Worm (Caenorhabditis elegans) whole organism, L3 larva: ENCODE measurements around the gene EEED8.12.

Source experiments
- R02D3.7 ChIP-seq: fragments of 150-350 bp; optimal IDR thresholded peaks from 2 replicates; lab custom pipeline; 2014; ENCODE audit warnings: missing biosample characterization, missing genetic modification characterization
- ZK546.5 ChIP-seq: sonication (generic microtip); optimal IDR thresholded peaks from 2 replicates; lab custom pipeline; 2017; ENCODE audit warnings: missing biosample characterization, missing genetic modification characterization
- aly-2 ChIP-seq: fragments of 150-350 bp; optimal IDR thresholded peaks from 2 replicates; lab custom pipeline; 2014; ENCODE audit warnings: missing biosample characterization, missing genetic modification characterization
- ceh-28 ChIP-seq: fragments of 150-350 bp; optimal IDR thresholded peaks from 2 replicates; lab custom pipeline; 2014; ENCODE audit warnings: missing biosample characterization, missing genetic modification reagents, missing genetic modification characterization
- ceh-82 ChIP-seq: fragments of 150-350 bp; optimal IDR thresholded peaks from 2 replicates; lab custom pipeline; 2014; ENCODE audit warnings: missing biosample characterization, missing genetic modification characterization
- ceh-9 ChIP-seq: sonication (generic microtip); optimal IDR thresholded peaks from 2 replicates; lab custom pipeline; 2018; ENCODE audit warnings: missing biosample characterization, missing genetic modification characterization
- daf-12 ChIP-seq: fragments of 150-350 bp; optimal IDR thresholded peaks from 2 replicates; lab custom pipeline; 2014; ENCODE audit warnings: missing biosample characterization, missing genetic modification reagents, missing genetic modification characterization
- egl-5 ChIP-seq: fragments of 150-350 bp; optimal IDR thresholded peaks from 2 replicates; lab custom pipeline; 2017; ENCODE audit warnings: missing biosample characterization, missing genetic modification reagents, missing genetic modification characterization, inconsistent platforms
- elt-2 ChIP-seq: sonication (generic microtip); optimal IDR thresholded peaks from 2 replicates; lab custom pipeline; 2016; ENCODE audit warnings: missing genetic modification reagents, mild to moderate bottlenecking, missing genetic modification characterization, missing compliant biosample characterization
- elt-3 ChIP-seq, 3 experiments: fragments of 150-350 bp in 1 of 3; sonication (generic microtip) in 2 of 3; optimal IDR thresholded peaks; 2 replicates in 2 of 3; 4 replicates in 1 of 3; lab custom pipeline; 2014 to 2017; ENCODE audit warnings: missing biosample characterization in 3 of 3, missing genetic modification characterization in 3 of 3
- fkh-10 ChIP-seq: sonication (generic microtip); optimal IDR thresholded peaks from 2 replicates; lab custom pipeline; 2017; ENCODE audit warnings: missing biosample characterization, missing genetic modification reagents, missing genetic modification characterization
- fkh-2 ChIP-seq: fragments of 150-350 bp; optimal IDR thresholded peaks from 2 replicates; lab custom pipeline; 2014; ENCODE audit warnings: missing biosample characterization, missing genetic modification reagents, missing genetic modification characterization
- fos-1 ChIP-seq: fragments of 150-350 bp; optimal IDR thresholded peaks from 2 replicates; lab custom pipeline; 2014; ENCODE audit warnings: missing biosample characterization, missing genetic modification characterization
- hmg-11 ChIP-seq: sonication (generic microtip); optimal IDR thresholded peaks from 2 replicates; lab custom pipeline; 2016; ENCODE audit warnings: missing genetic modification characterization, missing compliant biosample characterization
- jun-1 ChIP-seq: fragments of 150-350 bp; optimal IDR thresholded peaks from 2 replicates; lab custom pipeline; 2014; ENCODE audit warnings: missing biosample characterization, missing genetic modification reagents, missing genetic modification characterization
- lsy-12 ChIP-seq: sonication (generic microtip); optimal IDR thresholded peaks from 2 replicates; lab custom pipeline; 2016; ENCODE audit warnings: mild to moderate bottlenecking, missing genetic modification characterization, missing compliant biosample characterization
- mdl-1 ChIP-seq: fragments of 150-350 bp; optimal IDR thresholded peaks from 2 replicates; lab custom pipeline; 2014; ENCODE audit warnings: missing biosample characterization, missing genetic modification characterization
- mml-1 ChIP-seq: fragments of 150-350 bp; sonication (generic microtip); optimal IDR thresholded peaks from 3 replicates; lab custom pipeline; 2014; ENCODE audit warnings: missing biosample characterization, missing genetic modification characterization
- nfya-1 ChIP-seq: sonication (generic microtip); optimal IDR thresholded peaks from 2 replicates; lab custom pipeline; 2017; ENCODE audit warnings: missing genetic modification characterization, mild to moderate bottlenecking, missing compliant biosample characterization, antibody characterized with exemption, moderate library complexity; ENCODE audit not compliant: insufficient read depth
- nhr-12 ChIP-seq: fragments of 150-350 bp; optimal IDR thresholded peaks from 2 replicates; lab custom pipeline; 2014; ENCODE audit warnings: missing biosample characterization, missing genetic modification characterization
- nhr-23 ChIP-seq: fragments of 150-350 bp; optimal IDR thresholded peaks from 2 replicates; lab custom pipeline; 2014; ENCODE audit warnings: missing biosample characterization, missing genetic modification reagents, missing genetic modification characterization
- nhr-237 ChIP-seq: fragments of 150-350 bp; optimal IDR thresholded peaks from 2 replicates; lab custom pipeline; 2014; ENCODE audit warnings: missing biosample characterization, missing genetic modification characterization
- nhr-28 ChIP-seq: fragments of 150-350 bp; optimal IDR thresholded peaks from 2 replicates; lab custom pipeline; 2014; ENCODE audit warnings: missing biosample characterization, missing genetic modification characterization
- nhr-43 ChIP-seq: sonication (generic microtip); optimal IDR thresholded peaks from 2 replicates; lab custom pipeline; 2016; ENCODE audit warnings: mild to moderate bottlenecking, missing genetic modification characterization, missing compliant biosample characterization; ENCODE audit not compliant: poor library complexity, severe bottlenecking
- nhr-67 ChIP-seq: fragments of 150-350 bp; optimal IDR thresholded peaks from 2 replicates; lab custom pipeline; 2014; ENCODE audit warnings: missing biosample characterization, missing genetic modification characterization
- nhr-76 ChIP-seq: fragments of 150-350 bp; sonication (generic microtip); optimal IDR thresholded peaks from 5 replicates; lab custom pipeline; 2014; ENCODE audit warnings: missing biosample characterization, missing genetic modification characterization
- nhr-77 ChIP-seq: fragments of 150-350 bp; optimal IDR thresholded peaks from 2 replicates; lab custom pipeline; 2014; ENCODE audit warnings: missing biosample characterization, missing genetic modification characterization
- pha-4 ChIP-seq: fragments of 150-350 bp; optimal IDR thresholded peaks from 2 replicates; lab custom pipeline; 2014; ENCODE audit warnings: missing biosample characterization, missing genetic modification reagents, missing genetic modification characterization
- pqm-1 ChIP-seq: fragments of 150-350 bp; optimal IDR thresholded peaks from 2 replicates; lab custom pipeline; 2017; ENCODE audit warnings: missing biosample characterization, missing genetic modification characterization, inconsistent platforms
- sea-2 ChIP-seq: fragments of 150-350 bp; sonication (generic microtip); optimal IDR thresholded peaks from 4 replicates; lab custom pipeline; 2014; ENCODE audit warnings: missing biosample characterization, missing genetic modification reagents, missing genetic modification characterization
- skn-1 ChIP-seq: fragments of 150-350 bp; optimal IDR thresholded peaks from 2 replicates; lab custom pipeline; 2014; ENCODE audit warnings: missing biosample characterization, missing genetic modification characterization
- snpc-4 ChIP-seq: fragments of 150-350 bp; optimal IDR thresholded peaks from 2 replicates; lab custom pipeline; 2014; ENCODE audit warnings: missing biosample characterization, missing genetic modification characterization
- tbx-2 ChIP-seq: sonication (generic microtip); optimal IDR thresholded peaks from 2 replicates; lab custom pipeline; 2016; ENCODE audit warnings: mild to moderate bottlenecking, missing genetic modification characterization, missing compliant biosample characterization
- unc-39 ChIP-seq: sonication (generic microtip); optimal IDR thresholded peaks from 4 replicates; lab custom pipeline; 2017; ENCODE audit warnings: missing biosample characterization, missing genetic modification characterization
- zag-1 ChIP-seq: fragments of 150-350 bp; optimal IDR thresholded peaks from 2 replicates; lab custom pipeline; 2014; ENCODE audit warnings: missing biosample characterization, missing genetic modification characterization
- ztf-11 ChIP-seq: fragments of 150-350 bp; optimal IDR thresholded peaks from 2 replicates; lab custom pipeline; 2014; ENCODE audit warnings: missing biosample characterization, missing genetic modification characterization
- ztf-4 ChIP-seq: fragments of 150-350 bp; optimal IDR thresholded peaks from 2 replicates; lab custom pipeline; 2014; ENCODE audit warnings: missing biosample characterization, missing genetic modification characterization

The EEED8.12 gene

ce11 chrII:5412467-5412866 is 3.6 kb upstream of the EEED8.12 start, which contains the start of the genes EEED8.13 and EEED8.18:
TSS of gene EEED8.13 (minus strand) at chrII:5412567.
TSS of gene EEED8.18 (minus strand) at chrII:5412610.
- no peak for TF ChIP-seq zag-1
- TF ChIP-seq jun-1 (tag; lab: Kevin White, UChicago), result no peak
- no peak for TF ChIP-seq ceh-82
- no peak for TF ChIP-seq ceh-9
- no peak for TF ChIP-seq nhr-77 (tag; lab: Kevin White, UChicago)
- no peak for TF ChIP-seq ztf-11 (tag; lab: Kevin White, UChicago)
- no peak for TF ChIP-seq R02D3.7 (tag; lab: Kevin White, UChicago)
- TF ChIP-seq fkh-10 (GFP tag; lab: Kevin White, UChicago), result no peak
- no peak for TF ChIP-seq fkh-2 (tag; lab: Kevin White, UChicago)
- no peak for TF ChIP-seq aly-2 (tag; lab: Kevin White, UChicago)
- no peak for TF ChIP-seq nhr-28
- no peak for TF ChIP-seq fos-1 (tag; lab: Kevin White, UChicago)
- TF ChIP-seq ZK546.5 (tag; lab: Kevin White, UChicago), result no peak
- TF ChIP-seq mml-1 (tag; lab: Kevin White, UChicago), result no peak
- no peak for TF ChIP-seq nfya-1 (tag; lab: Kevin White, UChicago)
- TF ChIP-seq daf-12 (tag; lab: Kevin White, UChicago), result no peak
- TF ChIP-seq egl-5, result no peak
- no peak for TF ChIP-seq ceh-28
- TF ChIP-seq nhr-237 (tag; lab: Kevin White, UChicago), result no peak
- TF ChIP-seq nhr-23 (tag; lab: Kevin White, UChicago), result no peak

- TF ChIP-seq elt-3 (tag; optimal IDR thresholded peaks at IDR 0.05; lab: Kevin White, UChicago), result no peak
- TF ChIP-seq sea-2 (GFP tag; lab: Kevin White, UChicago), result no peak
- TF ChIP-seq tbx-2 (tag; lab: Kevin White, UChicago), result no peak
- TF ChIP-seq ceh-28, result no peak
Observed at ce11 chrII:5407548-5407947, 1.3 kb downstream of the EEED8.12 start, which contains the start of gene clec-141. TSS of gene clec-141 (minus strand) at chrII:5407648.

- TF ChIP-seq mml-1 (tag; lab: Kevin White, UChicago) (no peak), pha-4 (peak; percentile 50), nhr-77 (tag; lab: Kevin White, UChicago) (no peak), ztf-11 (tag; lab: Kevin White, UChicago) (no peak), ztf-4 (no peak), skn-1 (tag; lab: Kevin White, UChicago) (no peak), snpc-4 (tag; lab: Kevin White, UChicago) (no peak), fkh-2 (tag; lab: Kevin White, UChicago) (no peak), unc-39 (tag; lab: Kevin White, UChicago) (no peak), pqm-1 (no peak), fkh-10 (GFP tag; lab: Kevin White, UChicago) (no peak), aly-2 (tag; lab: Kevin White, UChicago) (no peak), nhr-67 (no peak), lsy-12 (tag; lab: Kevin White, UChicago) (no peak), ceh-82 (no peak), ZK546.5 (tag; lab: Kevin White, UChicago) (no peak), ceh-9 (no peak), tbx-2 (tag; lab: Kevin White, UChicago) (no peak), mdl-1 (tag; lab: Kevin White, UChicago) (no peak), nhr-12 (no peak), elt-2 (peak; percentile 40), R02D3.7 (tag; lab: Kevin White, UChicago) (no peak), nhr-76 (no peak), nfya-1 (tag; lab: Kevin White, UChicago) (no peak), hmg-11 (tag; lab: Kevin White, UChicago) (peak; percentile 30)
Observed at ce11 chrII:5399201-5399600, 9.6 kb downstream of the EEED8.12 start, which contains the start of gene mog-5. TSS of gene mog-5 (plus strand) at chrII:5399538.

ce11 chrII:5398779-5399178 is 10.0 kb downstream of the EEED8.12 start, which contains the start of gene fbxl-3:
TSS of gene fbxl-3 (minus strand) at chrII:5398902.
- no peak for TF ChIP-seq aly-2 (tag; lab: Kevin White, UChicago)
- TF ChIP-seq nhr-43 (tag; lab: Kevin White, UChicago), result no peak
- TF ChIP-seq nhr-76, result no peak
- TF ChIP-seq hmg-11 (tag; lab: Kevin White, UChicago), result peak; percentile 22
- TF ChIP-seq, all 47 proteins: peak for 1
